Fruit fly (Drosophila melanogaster) whole organism, pupa: Measurements from ENCODE around the gene flfl.

ENCODE experiments used
- CG10348 ChIP-seq: fragments of 200-800 bp; sonication (Bioruptor generic); IDR thresholded peaks from 2 replicates; pipeline ENCODE4 v1.3.6; 2022; ENCODE audit warnings: missing biosample characterization, missing genetic modification characterization
- CG12605 ChIP-seq: fragments of 200-800 bp; sonication (Bioruptor generic); IDR thresholded peaks from 2 replicates; pipeline ENCODE4 v1.3.6; 2022; ENCODE audit warnings: missing biosample characterization, missing genetic modification characterization
- CG13204 ChIP-seq: fragments of 200-800 bp; sonication (Bioruptor generic); optimal IDR thresholded peaks from 2 replicates; lab custom pipeline; 2018; ENCODE audit warnings: missing biosample characterization, mild to moderate bottlenecking, missing genetic modification characterization, moderate library complexity
- CG14655 ChIP-seq: fragments of 200-800 bp; sonication (Bioruptor generic); optimal IDR thresholded peaks from 3 replicates; lab custom pipeline; 2017; ENCODE audit warnings: mild to moderate bottlenecking, missing biosample characterization, missing genetic modification reagents, missing genetic modification characterization
- CG15710 ChIP-seq: fragments of 200-800 bp; sonication (Bioruptor generic); optimal IDR thresholded peaks from 2 replicates; lab custom pipeline; 2018; ENCODE audit warnings: missing biosample characterization, mild to moderate bottlenecking, missing genetic modification characterization, moderate library complexity
- CG17806 ChIP-seq: fragments of 200-800 bp; sonication (Bioruptor generic); optimal IDR thresholded peaks from 2 replicates; lab custom pipeline; 2018; ENCODE audit warnings: missing biosample characterization, mild to moderate bottlenecking, missing genetic modification characterization, moderate library complexity
- CG32121 ChIP-seq: fragments of 200-800 bp; sonication (Bioruptor generic); IDR thresholded peaks from 2 replicates; pipeline ENCODE4 v1.3.6; 2022; ENCODE audit warnings: missing biosample characterization, missing genetic modification characterization
- CG34367 ChIP-seq: fragments of 200-800 bp; sonication (Bioruptor generic); optimal IDR thresholded peaks from 2 replicates; lab custom pipeline; 2018; ENCODE audit warnings: missing biosample characterization, mild to moderate bottlenecking, missing genetic modification characterization
- CG4496 ChIP-seq: fragments of 200-800 bp; sonication (Bioruptor generic); IDR thresholded peaks from 3 replicates; pipeline ENCODE4 v1.3.6; 2022; ENCODE audit warnings: missing biosample characterization, missing genetic modification characterization
- CG8159 ChIP-seq: fragments of 200-800 bp; sonication (Bioruptor generic); optimal IDR thresholded peaks from 3 replicates; lab custom pipeline; 2018; ENCODE audit warnings: missing biosample characterization, mild to moderate bottlenecking, missing genetic modification characterization, moderate library complexity
- CG8301 ChIP-seq: fragments of 200-800 bp; sonication (Bioruptor generic); optimal IDR thresholded peaks from 2 replicates; lab custom pipeline; 2018; ENCODE audit warnings: missing biosample characterization, mild to moderate bottlenecking, missing genetic modification characterization
- D1 ChIP-seq: fragments of 200-800 bp; sonication (Bioruptor generic); optimal IDR thresholded peaks from 2 replicates; lab custom pipeline; 2018; ENCODE audit warnings: missing biosample characterization, mild to moderate bottlenecking, missing genetic modification characterization, moderate library complexity
- EcR ChIP-seq: fragments of 200-800 bp; sonication (Bioruptor generic); optimal IDR thresholded peaks from 3 replicates; lab custom pipeline; 2019; ENCODE audit warnings: missing biosample characterization, missing genetic modification characterization, mild to moderate bottlenecking, moderate library complexity, missing genetic modification reagents
- Ets98B ChIP-seq: fragments of 200-800 bp; sonication (Bioruptor generic); IDR thresholded peaks from 2 replicates; pipeline ENCODE4 v1.3.6; 2022; ENCODE audit warnings: missing biosample characterization, missing genetic modification characterization
- Pif1A ChIP-seq: fragments of 200-800 bp; sonication (Bioruptor generic); optimal IDR thresholded peaks from 3 replicates; lab custom pipeline; 2016; ENCODE audit warnings: missing biosample characterization, missing genetic modification characterization
- Pif1B ChIP-seq: fragments of 200-800 bp; sonication (Bioruptor generic); optimal IDR thresholded peaks from 3 replicates; lab custom pipeline; 2016; ENCODE audit warnings: missing biosample characterization, missing genetic modification characterization
- Snoo ChIP-seq: fragments of 200-800 bp; sonication (Bioruptor generic); optimal IDR thresholded peaks from 3 replicates; lab custom pipeline; 2017; ENCODE audit warnings: missing biosample characterization, mild to moderate bottlenecking, missing genetic modification characterization, inconsistent platforms
- fd96Ca ChIP-seq: fragments of 200-800 bp; sonication (Bioruptor generic); IDR thresholded peaks from 3 replicates; pipeline ENCODE4 v1.3.6; 2022; ENCODE audit warnings: missing biosample characterization, missing genetic modification characterization
- gl ChIP-seq: fragments of 200-800 bp; sonication (Bioruptor generic); optimal IDR thresholded peaks from 2 replicates; lab custom pipeline; 2018; ENCODE audit warnings: missing biosample characterization, mild to moderate bottlenecking, missing genetic modification characterization
- rn ChIP-seq: fragments of 200-800 bp; sonication (Bioruptor generic); IDR thresholded peaks from 2 replicates; pipeline ENCODE4 v1.3.6; 2022; ENCODE audit warnings: missing biosample characterization, missing genetic modification characterization

Gene flfl

dm6 chr3R:13647734-13648541, 35.8 kb upstream of the flfl start:
- TF ChIP-seq EcR = peak; percentile 94
- TF ChIP-seq fd96Ca (GFP tag; lab: Robert Waterston, UW) = 0 out of 3 replicates have a peak, but pooled peaks have one; percentile 46
- TF ChIP-seq CG34367 = no peak
- TF ChIP-seq CG4496 (GFP tag; lab: Robert Waterston, UW) = peak; percentile 23; the same call in 1 of the 3 replicates
- TF ChIP-seq, all 21 proteins: peak for 3

dm6 chr3R:13656294-13656693, 27.4 kb upstream of the flfl start, which contains the start of gene Rbp4:
Rbp4 (minus strand) TSS chr3R:13656394.
- TF ChIP-seq CG4496 (GFP tag; lab: Robert Waterston, UW) = no peak
- TF ChIP-seq CG32121 = no peak
- TF ChIP-seq CG17806 = no peak
- TF ChIP-seq EcR = no peak
- no peak for TF ChIP-seq fd96Ca (GFP tag; lab: Robert Waterston, UW)
- TF ChIP-seq CG8159 (tag; lab: Kevin White, UChicago) = no peak
- TF ChIP-seq D1 = no peak
- TF ChIP-seq Snoo = no peak
- TF ChIP-seq Pif1A = no peak
- no peak for TF ChIP-seq CG8301 (tag; lab: Kevin White, UChicago)
- no peak for TF ChIP-seq CG13204 (GFP tag; lab: Kevin White, UChicago)

dm6 chr3R:13659865-13660738, 23.6 kb upstream of the flfl start, which contains the start of gene Hrb87F:
Hrb87F (minus strand) TSS chr3R:13660531.
- TF ChIP-seq gl (peak; percentile 45), CG15710 (tag; lab: Kevin White, UChicago) (peak; percentile 23), CG12605 (GFP tag; lab: Robert Waterston, UW) (peak; percentile 5; the same call in 1 of the 2 replicates), CG8301 (tag; lab: Kevin White, UChicago) (no peak), EcR (peak; percentile 81), D1 (no peak), CG32121 (0 out of 2 replicates have a peak, but pooled peaks have one; percentile 18), Snoo (no peak), fd96Ca (GFP tag; lab: Robert Waterston, UW) (peak; percentile 38; the same call in 1 of the 3 replicates), CG34367 (no peak), CG4496 (GFP tag; lab: Robert Waterston, UW) (peak; percentile 61)

dm6 chr3R:13660924-13661659, 22.6 kb upstream of the flfl start, which contains the start of gene B52:
B52 (plus strand) TSS chr3R:13661311.
- TF ChIP-seq CG32121 = peak; percentile 30; the same call in 1 of the 2 replicates
- TF ChIP-seq EcR = peak; percentile 23
- TF ChIP-seq CG12605 (GFP tag; lab: Robert Waterston, UW) = 0 out of 2 replicates have a peak, but pooled peaks have one; percentile 33
- TF ChIP-seq Pif1A = peak; percentile 44
- peak; percentile 73 for TF ChIP-seq Snoo
- peak; percentile 48 for TF ChIP-seq gl
- peak; percentile 43 for TF ChIP-seq Ets98B
- peak; percentile 31 for TF ChIP-seq CG34367
- no peak for TF ChIP-seq CG14655
- no peak for TF ChIP-seq rn (GFP tag; lab: Robert Waterston, UW)
- TF ChIP-seq CG4496 (GFP tag; lab: Robert Waterston, UW) = peak; percentile 60; the same call in 1 of the 3 replicates
- peak; percentile 44 for TF ChIP-seq CG8301 (tag; lab: Kevin White, UChicago)
- peak; percentile 54 for TF ChIP-seq Pif1B (GFP tag; lab: Kevin White, UChicago)
- TF ChIP-seq CG17806 = no peak
- TF ChIP-seq fd96Ca (GFP tag; lab: Robert Waterston, UW) = peak; percentile 30; the same call in 1 of the 3 replicates
- peak; percentile 18 for TF ChIP-seq CG15710 (tag; lab: Kevin White, UChicago)

dm6 chr3R:13662149-13662548, 21.6 kb upstream of the flfl start:
- TF ChIP-seq D1 = no peak
- no peak for TF ChIP-seq CG14655
- no peak for TF ChIP-seq CG34367
- TF ChIP-seq EcR = no peak
- no peak for TF ChIP-seq fd96Ca (GFP tag; lab: Robert Waterston, UW)
- TF ChIP-seq, all 21 proteins: peak for 0

dm6 chr3R:13665992-13666391, 17.7 kb upstream of the flfl start:
- TF ChIP-seq CG32121 (no peak), Pif1A (no peak), Snoo (no peak), EcR (no peak), Pif1B (GFP tag; lab: Kevin White, UChicago) (no peak)

dm6 chr3R:13672898-13673297, 10.8 kb upstream of the flfl start:
- no peak for TF ChIP-seq CG10348
- TF ChIP-seq CG8301 (tag; lab: Kevin White, UChicago) = no peak
- TF ChIP-seq CG13204 (GFP tag; lab: Kevin White, UChicago) = no peak
- TF ChIP-seq CG12605 (GFP tag; lab: Robert Waterston, UW) = no peak
- no peak for TF ChIP-seq CG32121
- no peak for TF ChIP-seq CG34367
- TF ChIP-seq Ets98B = no peak
- TF ChIP-seq Pif1A = no peak
